Fruit fly (Drosophila melanogaster) whole organism, wandering third instar larva: ENCODE measurements around the gene Lint-1.
A peak's percentile ranks its signal among the peaks of the same experiment; 100 is the strongest.

ENCODE experiments used
- Abd-B ChIP-seq: fragments of >200 bp; optimal IDR thresholded peaks from 2 replicates; lab custom pipeline; 2017; ENCODE audit warnings: missing biosample characterization, missing genetic modification characterization
- CG32264 ChIP-seq: fragments of 200-800 bp; sonication (Bioruptor generic); optimal IDR thresholded peaks from 2 replicates; lab custom pipeline; 2016; ENCODE audit warnings: missing biosample characterization, missing genetic modification characterization
- CG9705 ChIP-seq: fragments of 200-800 bp; sonication (Bioruptor generic); optimal IDR thresholded peaks from 2 replicates; lab custom pipeline; 2018; ENCODE audit warnings: missing biosample characterization, mild to moderate bottlenecking, missing genetic modification characterization
- CrebA ChIP-seq: fragments of 200-800 bp; sonication (Bioruptor generic); optimal IDR thresholded peaks from 2 replicates; lab custom pipeline; 2016; ENCODE audit warnings: missing biosample characterization, mild to moderate bottlenecking, missing genetic modification characterization, borderline replicate concordance
- Dif ChIP-seq: fragments of 200-275, 200-300 bp; sonication (Bioruptor generic); optimal IDR thresholded peaks from 2 replicates; lab custom pipeline; 2018; ENCODE audit warnings: missing biosample characterization, missing genetic modification characterization; ENCODE audit not compliant: partially characterized antibody
- GATAd ChIP-seq: sonication (Bioruptor generic); optimal IDR thresholded peaks from 2 replicates; lab custom pipeline; 2016; ENCODE audit warnings: missing biosample characterization, missing genetic modification characterization
- HLH106 ChIP-seq: fragments of 200-800 bp; optimal IDR thresholded peaks from 3 replicates; lab custom pipeline; 2019; ENCODE audit warnings: missing biosample characterization, mild to moderate bottlenecking, missing genetic modification characterization, moderate library complexity
- Hnf4 ChIP-seq: fragments of 200-800 bp; sonication (Bioruptor generic); optimal IDR thresholded peaks from 2 replicates; lab custom pipeline; 2016; ENCODE audit warnings: missing biosample characterization, mild to moderate bottlenecking, missing genetic modification characterization
- Hr78 ChIP-seq: fragments of >200 bp; optimal IDR thresholded peaks from 2 replicates; lab custom pipeline; 2017; ENCODE audit warnings: missing biosample characterization, missing genetic modification characterization
- Hr83 ChIP-seq: fragments of 200-300 bp; sonication (Bioruptor generic); optimal IDR thresholded peaks from 2 replicates; lab custom pipeline; 2016; ENCODE audit warnings: missing biosample characterization, mild to moderate bottlenecking, missing genetic modification characterization, moderate library complexity; ENCODE audit not compliant: poor library complexity, severe bottlenecking
- Jra ChIP-seq: sonication (Bioruptor generic); optimal IDR thresholded peaks from 2 replicates; lab custom pipeline; 2016; ENCODE audit warnings: missing biosample characterization, missing genetic modification characterization
- Mio ChIP-seq: sonication (Bioruptor generic); optimal IDR thresholded peaks from 2 replicates; lab custom pipeline; 2016; ENCODE audit warnings: missing biosample characterization, missing genetic modification characterization
- Myc ChIP-seq: fragments of >200 bp; optimal IDR thresholded peaks from 2 replicates; lab custom pipeline; 2017
- N ChIP-seq: fragments of >200 bp; optimal IDR thresholded peaks from 2 replicates; lab custom pipeline; 2018; ENCODE audit warnings: missing biosample characterization, missing external identifiers, missing genetic modification characterization
- OdsH ChIP-seq: fragments of 200-800 bp; sonication (Bioruptor generic); optimal IDR thresholded peaks from 2 replicates; lab custom pipeline; 2016; ENCODE audit warnings: missing biosample characterization, mild to moderate bottlenecking, missing genetic modification characterization
- Rel ChIP-seq, 2 experiments: fragments of 200-800 bp; sonication (Bioruptor generic) in 1 of 2; optimal IDR thresholded peaks; 2 replicates in 1 of 2; 3 replicates in 1 of 2; lab custom pipeline; 2016 to 2019; ENCODE audit warnings: mild to moderate bottlenecking in 2 of 2, missing biosample characterization in 2 of 2, missing genetic modification characterization in 2 of 2, moderate library complexity in 1 of 2
- Sp1 ChIP-seq: fragments of 200-800 bp; sonication (Bioruptor generic); optimal IDR thresholded peaks from 3 replicates; lab custom pipeline; 2019; ENCODE audit warnings: missing biosample characterization, mild to moderate bottlenecking, missing genetic modification characterization, moderate library complexity
- Vsx2 ChIP-seq: fragments of 200-300, 225-300 bp; sonication (Bioruptor generic); optimal IDR thresholded peaks from 2 replicates; lab custom pipeline; 2018; ENCODE audit warnings: missing biosample characterization, missing genetic modification characterization; ENCODE audit not compliant: partially characterized antibody
- br ChIP-seq: fragments of 200-800 bp; sonication (Bioruptor generic); optimal IDR thresholded peaks from 2 replicates; lab custom pipeline; 2016; ENCODE audit warnings: missing biosample characterization, missing genetic modification characterization
- brk ChIP-seq: fragments of 200-800 bp; sonication (Bioruptor generic); optimal IDR thresholded peaks from 2 replicates; lab custom pipeline; 2016; ENCODE audit warnings: missing biosample characterization, mild to moderate bottlenecking, missing genetic modification characterization
- dl ChIP-seq, 2 experiments: fragments of 175-275, 200-275 bp in 1 of 2; fragments of 200-275 bp in 1 of 2; sonication (Bioruptor generic); optimal IDR thresholded peaks; lab custom pipeline; 2018; ENCODE audit warnings: mild to moderate bottlenecking in 2 of 2, missing biosample characterization in 2 of 2, missing genetic modification characterization in 2 of 2, moderate library complexity in 2 of 2; ENCODE audit not compliant: partially characterized antibody in 2 of 2, insufficient read depth in 1 of 2
- dmrt93B ChIP-seq: fragments of 200-800 bp; sonication (Bioruptor generic); optimal IDR thresholded peaks from 2 replicates; lab custom pipeline; 2018; ENCODE audit warnings: missing biosample characterization, mild to moderate bottlenecking, missing genetic modification characterization
- dsf ChIP-seq: sonication (Bioruptor generic); optimal IDR thresholded peaks from 2 replicates; lab custom pipeline; 2016; ENCODE audit warnings: missing biosample characterization, missing genetic modification characterization, borderline replicate concordance
- ey ChIP-seq: fragments of 200-800 bp; sonication (Bioruptor generic); optimal IDR thresholded peaks from 2 replicates; lab custom pipeline; 2016; ENCODE audit warnings: missing biosample characterization, missing genetic modification characterization
- foxo ChIP-seq, 2 experiments: fragments of 200-800 bp; sonication (Bioruptor generic); optimal IDR thresholded peaks; 2 replicates in 1 of 2; 3 replicates in 1 of 2; lab custom pipeline; 2016 to 2017; ENCODE audit warnings: missing biosample characterization in 2 of 2, missing genetic modification characterization in 2 of 2
- fru ChIP-seq: fragments of 200-800 bp; sonication (Bioruptor generic); optimal IDR thresholded peaks from 3 replicates; lab custom pipeline; 2016; ENCODE audit warnings: missing biosample characterization, mild to moderate bottlenecking, missing genetic modification characterization
- h ChIP-seq: fragments of 200-800 bp; sonication (Bioruptor generic); optimal IDR thresholded peaks from 3 replicates; lab custom pipeline; 2016; ENCODE audit warnings: missing biosample characterization, mild to moderate bottlenecking, missing genetic modification characterization
- jim ChIP-seq: fragments of 175-275, 200-325 bp; sonication (Bioruptor generic); optimal IDR thresholded peaks from 2 replicates; lab custom pipeline; 2016; ENCODE audit warnings: missing biosample characterization, mild to moderate bottlenecking, missing genetic modification characterization
- lola ChIP-seq: fragments of >200 bp; optimal IDR thresholded peaks from 2 replicates; lab custom pipeline; 2017; ENCODE audit warnings: missing biosample characterization, missing genetic modification characterization
- pan ChIP-seq: fragments of >200 bp; optimal IDR thresholded peaks from 2 replicates; lab custom pipeline; 2017
- psq ChIP-seq: fragments of 200-800 bp; sonication (Bioruptor generic); optimal IDR thresholded peaks from 3 replicates; lab custom pipeline; 2017; ENCODE audit warnings: missing biosample characterization, mild to moderate bottlenecking, missing genetic modification characterization, moderate library complexity
- rgr ChIP-seq: fragments of 200-800 bp; sonication (Bioruptor generic); optimal IDR thresholded peaks from 3 replicates; lab custom pipeline; 2016; ENCODE audit warnings: missing biosample characterization, mild to moderate bottlenecking, missing genetic modification characterization
- sage ChIP-seq: fragments of 200-800 bp; sonication (Bioruptor generic); optimal IDR thresholded peaks from 2 replicates; lab custom pipeline; 2016; ENCODE audit warnings: missing biosample characterization, mild to moderate bottlenecking, missing genetic modification characterization
- sv ChIP-seq: fragments of 200-800 bp; sonication (Bioruptor generic); optimal IDR thresholded peaks from 3 replicates; lab custom pipeline; 2016; ENCODE audit warnings: missing biosample characterization, missing genetic modification characterization
- tai ChIP-seq: sonication (Bioruptor generic); optimal IDR thresholded peaks from 2 replicates; lab custom pipeline; 2016; ENCODE audit warnings: missing biosample characterization, missing genetic modification characterization
- woc ChIP-seq: sonication (Bioruptor generic); optimal IDR thresholded peaks from 2 replicates; lab custom pipeline; 2016; ENCODE audit warnings: missing biosample characterization, mild to moderate bottlenecking, missing genetic modification characterization

Gene Lint-1

dm6 chrX:11147553-11148067 is 1.5 kb upstream of the Lint-1 start:
- peak; percentile 4 for TF ChIP-seq h (GFP tag; lab: Kevin White, UChicago)
- no peak for TF ChIP-seq pan
- no peak for TF ChIP-seq tai
- TF ChIP-seq br (GFP tag; lab: Kevin White, UChicago), result peak; percentile 15
- TF ChIP-seq N (GFP tag; lab: Kevin White, UChicago), result peak; percentile 27

dm6 chrX:11148272-11148835 is 769 bp upstream of the Lint-1 start, which contains the start of gene Ran:
TSS of gene Ran (minus strand) at chrX:11148716.
- TF ChIP-seq HLH106 (peak; percentile 17), Myc (no peak), sv (GFP tag; lab: Kevin White, UChicago) (no peak), N (GFP tag; lab: Kevin White, UChicago) (peak; percentile 69), rgr (GFP tag; lab: Kevin White, UChicago) (no peak)

- TF ChIP-seq sage (GFP tag; lab: Kevin White, UChicago) (peak; percentile 23), tai (no peak)
Observed at dm6 chrX:11153413-11153812, 4.3 kb downstream of the Lint-1 start.

- TF ChIP-seq Abd-B (no peak), Mio (no peak), Vsx2 (GFP tag; lab: Kevin White, UChicago) (no peak), Dif (no peak), Rel (GFP tag; optimal IDR thresholded peaks at IDR 0.05; lab: Kevin White, UChicago) (no peak), Rel (tag; optimal IDR thresholded peaks at IDR 0.05; lab: Kevin White, UChicago) (peak; percentile 43), HLH106 (peak; percentile 29), psq (GFP tag; lab: Kevin White, UChicago) (peak; percentile 99), Myc (peak; percentile 65), Hr83 (GFP tag; lab: Kevin White, UChicago) (no peak), ey (no peak), dmrt93B (GFP tag; lab: Kevin White, UChicago) (no peak), rgr (GFP tag; lab: Kevin White, UChicago) (peak; percentile 8), CrebA (no peak), fru (GFP tag; lab: Kevin White, UChicago) (peak; percentile 45), jim (GFP tag; lab: Kevin White, UChicago) (no peak), lola (GFP tag; lab: Kevin White, UChicago) (no peak), pan (no peak), foxo (GFP tag; optimal IDR thresholded peaks at IDR 0.05; lab: Kevin White, UChicago) (peak in 1 of 2 experiments; percentile 51), Jra (GFP tag; lab: Kevin White, UChicago) (no peak), woc (GFP tag; lab: Kevin White, UChicago) (no peak), brk (GFP tag; lab: Kevin White, UChicago) (no peak)
Observed at dm6 chrX:11153826-11154510, 4.8 kb downstream of the Lint-1 start, which contains the start of the genes rtv and Dlic. TSS of gene rtv (minus strand) at chrX:11153990. TSS of gene Dlic (plus strand) at chrX:11154421.

- TF ChIP-seq sv (GFP tag; lab: Kevin White, UChicago), result no peak
- TF ChIP-seq Dif, result peak; percentile 60
- TF ChIP-seq Hr83 (GFP tag; lab: Kevin White, UChicago), result peak; percentile 50
- TF ChIP-seq Rel (GFP tag; optimal IDR thresholded peaks at IDR 0.05; lab: Kevin White, UChicago), result no peak
- TF ChIP-seq Rel (tag; optimal IDR thresholded peaks at IDR 0.05; lab: Kevin White, UChicago), result no peak
- TF ChIP-seq Vsx2 (GFP tag; lab: Kevin White, UChicago), result no peak
- no peak for TF ChIP-seq Jra (GFP tag; lab: Kevin White, UChicago)
- TF ChIP-seq Myc, result no peak
- TF ChIP-seq psq (GFP tag; lab: Kevin White, UChicago), result peak; percentile 98
- peak; percentile 30 for TF ChIP-seq rgr (GFP tag; lab: Kevin White, UChicago)
- TF ChIP-seq fru (GFP tag; lab: Kevin White, UChicago), result no peak
- no peak for TF ChIP-seq Hr78 (GFP tag; lab: Kevin White, UChicago)
- no peak for TF ChIP-seq Sp1 (GFP tag; lab: Kevin White, UChicago)
- TF ChIP-seq Hnf4, result no peak
- no peak for TF ChIP-seq woc (GFP tag; lab: Kevin White, UChicago)
- no peak for TF ChIP-seq Mio
- TF ChIP-seq pan, result no peak
- no peak for TF ChIP-seq sage (GFP tag; lab: Kevin White, UChicago)
- TF ChIP-seq dl (GFP tag; optimal IDR thresholded peaks at IDR 0.05; lab: Kevin White, UChicago; ENCODE audit: insufficient read depth in 1 of 2, partially characterized antibody in 2 of 2), result peak; percentile 58 to 86
- TF ChIP-seq CrebA, result no peak
- TF ChIP-seq CG9705 (GFP tag; lab: Kevin White, UChicago), result no peak
- no peak for TF ChIP-seq GATAd (GFP tag; lab: Kevin White, UChicago)
- peak; percentile 8 for TF ChIP-seq OdsH (GFP tag; lab: Kevin White, UChicago)
- TF ChIP-seq tai, result no peak
- no peak for TF ChIP-seq dsf (GFP tag; lab: Kevin White, UChicago)
- TF ChIP-seq CG32264 (GFP tag; lab: Kevin White, UChicago), result no peak
- no peak for TF ChIP-seq jim (GFP tag; lab: Kevin White, UChicago)
Observed at dm6 chrX:11154511-11155197, 5.5 kb downstream of the Lint-1 start.
